Worm (Caenorhabditis elegans) whole organism, early embryonic: Measurements from ENCODE around the gene ints-9.

Experiments
- B0310.2 ChIP-seq: sonication (generic microtip); optimal IDR thresholded peaks from 2 replicates; lab custom pipeline; 2016; ENCODE audit warnings: mild to moderate bottlenecking, missing genetic modification characterization, missing compliant biosample characterization
- F13C5.2 ChIP-seq: sonication (generic microtip); optimal IDR thresholded peaks from 2 replicates; lab custom pipeline; 2017; ENCODE audit warnings: mild to moderate bottlenecking, missing genetic modification characterization, inconsistent platforms, missing compliant biosample characterization
- aly-1 ChIP-seq: sonication (generic microtip); optimal IDR thresholded peaks from 2 replicates; lab custom pipeline; 2016; ENCODE audit warnings: missing genetic modification characterization, missing compliant biosample characterization
- ama-1 ChIP-seq: fragments of 150-350 bp; optimal IDR thresholded peaks from 2 replicates; lab custom pipeline; 2014
- ceh-13 ChIP-seq: fragments of 200-800 bp; sonication (Bioruptor generic); optimal IDR thresholded peaks from 2 replicates; lab custom pipeline; 2018; ENCODE audit warnings: mild to moderate bottlenecking, missing genetic modification characterization, missing compliant biosample characterization
- ceh-36 ChIP-seq: sonication (generic microtip); optimal IDR thresholded peaks from 2 replicates; lab custom pipeline; 2016; ENCODE audit warnings: missing genetic modification characterization, inconsistent platforms, missing compliant biosample characterization
- hmbx-1 ChIP-seq: sonication (generic microtip); optimal IDR thresholded peaks from 2 replicates; lab custom pipeline; 2016; ENCODE audit warnings: mild to moderate bottlenecking, missing genetic modification characterization, missing compliant biosample characterization
- hnd-1 ChIP-seq: sonication (generic microtip); optimal IDR thresholded peaks from 2 replicates; lab custom pipeline; 2016; ENCODE audit warnings: missing genetic modification characterization, missing compliant biosample characterization
- scrt-1 ChIP-seq: fragments of 200-800 bp; sonication (Bioruptor generic); IDR thresholded peaks from 2 replicates; pipeline ENCODE4 v1.3.6; 2022; ENCODE audit warnings: missing genetic modification characterization, missing compliant biosample characterization
- sea-1 ChIP-seq: fragments of 200-800 bp; sonication (Bioruptor generic); conservative IDR thresholded peaks from 2 replicates; pipeline ENCODE4 v1.3.6; 2022; ENCODE audit warnings: missing genetic modification characterization, missing compliant biosample characterization
- tbx-11 ChIP-seq: fragments of 200-800 bp; sonication (Bioruptor generic); IDR thresholded peaks from 2 replicates; pipeline ENCODE4 v1.3.6; 2022; ENCODE audit warnings: missing genetic modification characterization, missing compliant biosample characterization
- tra-4 ChIP-seq: sonication (generic microtip); optimal IDR thresholded peaks from 2 replicates; lab custom pipeline; 2017; ENCODE audit warnings: missing genetic modification characterization, missing compliant biosample characterization

DNA sequence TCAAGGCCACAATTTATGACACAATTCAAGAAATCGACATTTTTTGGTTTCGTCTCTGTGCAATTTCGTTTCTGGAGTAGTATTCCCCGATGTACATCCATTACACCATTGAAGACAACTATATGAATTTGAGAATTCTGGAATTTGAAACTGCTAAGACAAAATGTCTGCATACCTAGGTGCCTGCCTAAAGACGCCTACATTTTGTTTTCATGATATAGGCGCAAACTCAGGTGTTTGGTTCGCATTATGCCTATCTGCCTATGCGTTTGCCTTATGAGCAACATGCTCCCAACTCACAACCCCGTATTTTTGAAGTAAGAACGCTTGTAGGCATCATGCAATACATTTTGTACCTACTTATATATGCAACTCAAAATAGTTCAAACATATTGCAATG lies 4.6 kb upstream of the ints-9 start, which contains the start of gene F19F10.14:
- TF ChIP-seq ama-1 (lab: Kevin White, UChicago) (no peak), sea-1 (GFP tag; lab: Robert Waterston, UW) (no peak), tra-4 (tag; lab: Kevin White, UChicago) (no peak), B0310.2 (tag; lab: Kevin White, UChicago) (no peak), ceh-13 (GFP tag; lab: Kevin White, UChicago) (no peak), scrt-1 (GFP tag; lab: Robert Waterston, UW) (no peak), F13C5.2 (no peak), tbx-11 (GFP tag; lab: Robert Waterston, UW) (no peak), hmbx-1 (no peak), aly-1 (tag; lab: Kevin White, UChicago) (no peak), hnd-1 (tag; lab: Kevin White, UChicago) (no peak), ceh-36 (no peak)
